Worm (Caenorhabditis elegans) whole organism, L4/young adult: ENCODE data around the gene srx-77.

Experiments
- W03F9.2 ChIP-seq: fragments of 150-350 bp; optimal IDR thresholded peaks from 2 replicates; lab custom pipeline; 2014; ENCODE audit warnings: missing biosample characterization, missing genetic modification characterization
- him-1 ChIP-seq: sonication (generic microtip); optimal IDR thresholded peaks from 2 replicates; lab custom pipeline; 2016; ENCODE audit warnings: missing genotype, missing genetic modification reagents, missing genetic modification characterization, missing compliant biosample characterization

ce11 chrV:4667062-4667461, 1.5 kb downstream of the srx-77 start:
- TF ChIP-seq W03F9.2 (no peak), him-1 (tag; lab: Kevin White, UChicago) (no peak)
